Worm (Caenorhabditis elegans) whole organism, late embryonic: ENCODE results near the gene Y45G12C.10.

Experiments used
- K09A11.1 ChIP-seq: sonication (generic microtip); optimal IDR thresholded peaks from 2 replicates; lab custom pipeline; 2017; ENCODE audit warnings: antibody characterized with exemption, mild to moderate bottlenecking, missing genetic modification characterization, missing compliant biosample characterization; ENCODE audit not compliant: insufficient read depth
- hlh-30 ChIP-seq: sonication (generic microtip); optimal IDR thresholded peaks from 2 replicates; lab custom pipeline; 2017; ENCODE audit warnings: antibody characterized with exemption, missing genetic modification characterization, missing compliant biosample characterization; ENCODE audit not compliant: insufficient read depth
- hlh-8 ChIP-seq: sonication (generic microtip); optimal IDR thresholded peaks from 2 replicates; lab custom pipeline; 2016; ENCODE audit warnings: missing genotype, missing genetic modification characterization, missing compliant biosample characterization
- nfya-1 ChIP-seq: sonication (generic microtip); optimal IDR thresholded peaks from 2 replicates; lab custom pipeline; 2017; ENCODE audit warnings: missing genetic modification characterization, mild to moderate bottlenecking, missing compliant biosample characterization, antibody characterized with exemption, moderate library complexity
- pha-2 ChIP-seq: sonication (generic microtip); optimal IDR thresholded peaks from 2 replicates; lab custom pipeline; 2017; ENCODE audit warnings: mild to moderate bottlenecking, missing genetic modification characterization, missing compliant biosample characterization
- pqm-1 ChIP-seq: sonication (generic microtip); optimal IDR thresholded peaks from 2 replicates; lab custom pipeline; 2016; ENCODE audit warnings: missing genetic modification characterization, missing compliant biosample characterization
- tbx-2 ChIP-seq: sonication (generic microtip); optimal IDR thresholded peaks from 2 replicates; lab custom pipeline; 2016; ENCODE audit warnings: missing genetic modification characterization, missing compliant biosample characterization
- unc-3 ChIP-seq, 2 experiments: fragments of 200-800 bp in 1 of 2; sonication (Bioruptor generic) in 1 of 2; sonication (generic microtip) in 1 of 2; conservative IDR thresholded peaks in 1 of 2; optimal IDR thresholded peaks in 1 of 2; 2 replicates each; pipeline versions ENCODE4 v1.3.6 to Lab custom; 2016 to 2022; ENCODE audit warnings: missing compliant biosample characterization in 2 of 2, missing genetic modification characterization in 2 of 2, missing genetic modification reagents in 1 of 2
- ztf-16 ChIP-seq: sonication (generic microtip); optimal IDR thresholded peaks from 2 replicates; lab custom pipeline; 2017; ENCODE audit warnings: missing genetic modification characterization, missing compliant biosample characterization

ce11 chrV:2575716-2576115 lies 39.5 kb upstream of the Y45G12C.10 start:
- TF ChIP-seq unc-3 (GFP tag; conservative IDR thresholded peaks at IDR 0.05; lab: Robert Waterston, UW) (no peak), unc-3 (tag; optimal IDR thresholded peaks at IDR 0.05; lab: Kevin White, UChicago) (no peak), ztf-16 (tag; lab: Kevin White, UChicago) (no peak), nfya-1 (tag; lab: Kevin White, UChicago) (no peak), pqm-1 (tag; lab: Kevin White, UChicago) (no peak), pha-2 (tag; lab: Kevin White, UChicago) (no peak), hlh-30 (tag; lab: Kevin White, UChicago) (no peak), K09A11.1 (tag; lab: Kevin White, UChicago) (no peak), hlh-8 (no peak), tbx-2 (no peak)
